Worm (Caenorhabditis elegans): ENCODE results near the gene vps-36.

- TF ChIP-seq unc-62 (GFP tag; optimal IDR thresholded peaks at IDR 0.05) (no peak), lin-13 (tag; optimal IDR thresholded peaks at IDR 0.05) (no peak), nhr-12 (tag; optimal IDR thresholded peaks at IDR 0.05) (no peak)
Observed at ce11 chrV:10954832-10955231, 5.6 kb downstream of the vps-36 start, which contains the start of gene F17C11.6.
